Worm (Caenorhabditis elegans): ENCODE data around the gene twk-25.

DNA sequence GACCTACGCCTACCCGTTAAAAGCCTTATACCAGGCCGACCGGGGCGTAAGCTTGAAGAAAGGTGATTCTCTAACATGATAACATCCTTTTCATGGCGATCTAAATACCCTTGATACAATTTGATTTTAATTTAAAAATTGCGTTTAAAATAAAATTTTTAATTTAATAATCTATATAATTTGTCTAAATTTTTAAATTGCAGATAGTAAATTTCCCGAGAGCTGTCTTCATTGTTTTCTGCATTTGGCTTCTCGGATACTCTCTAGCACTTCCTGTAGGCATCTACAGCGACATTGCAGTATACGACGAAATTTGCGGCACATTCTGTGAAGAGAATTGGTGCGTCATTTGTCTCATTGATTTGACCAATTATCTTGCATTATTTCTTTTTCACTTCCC is 43.2 kb upstream of the twk-25 start:
- TF ChIP-seq R02D3.7 (tag; optimal IDR thresholded peaks at IDR 0.05) (no peak), ama-1 (optimal IDR thresholded peaks at IDR 0.05) (no peak), sma-3 (GFP tag; optimal IDR thresholded peaks at IDR 0.05) (no peak), egl-27 (tag; optimal IDR thresholded peaks at IDR 0.05) (no peak), ZK546.5 (tag; optimal IDR thresholded peaks at IDR 0.05) (no peak)
